Fruit fly (Drosophila melanogaster): ENCODE results near the gene CG9281.

CG9281 gene

dm6 chrX:15703720-15704206, 6.6 kb downstream of the CG9281 start, which contains the start of the genes Pis and Hap40 (continued):
- TF ChIP-seq BEAF-32 (GFP tag; optimal IDR thresholded peaks at IDR 0.05) (peak; percentile 56), pita (GFP tag; optimal IDR thresholded peaks at IDR 0.05) (no peak), ssp (GFP tag; IDR thresholded peaks at IDR 0.05) (peak; percentile 94), Dll (GFP tag; IDR thresholded peaks at IDR 0.05; ENCODE audit: partially characterized antibody) (no peak), Six4 (GFP tag; optimal IDR thresholded peaks at IDR 0.05) (peak; percentile 12), CG10209 (GFP tag; optimal IDR thresholded peaks at IDR 0.05) (peak; percentile 61), h (optimal IDR thresholded peaks at IDR 0.05) (no peak), Eip74EF (GFP tag; optimal IDR thresholded peaks at IDR 0.05) (peak in 1 of 2 experiments; percentile 27), ara (GFP tag; IDR thresholded peaks at IDR 0.05) (no peak), dpn (GFP tag; optimal IDR thresholded peaks at IDR 0.05) (peak; percentile 51 to 78), Atf-2 (GFP tag; optimal IDR thresholded peaks at IDR 0.05) (peak; percentile 26), phol (tag; optimal IDR thresholded peaks at IDR 0.05) (peak; percentile 85), gfzf (GFP tag; optimal IDR thresholded peaks at IDR 0.05) (peak; percentile 76), Gsc (GFP tag; IDR thresholded peaks at IDR 0.05) (0 out of 2 replicates have a peak, but pooled peaks have one; percentile 26), HmgD (GFP tag; optimal IDR thresholded peaks at IDR 0.05) (no peak), en (GFP tag; optimal IDR thresholded peaks at IDR 0.05) (no peak), dimm (GFP tag; IDR thresholded peaks at IDR 0.05) (0 out of 2 replicates have a peak, but pooled peaks have one; percentile 15), otp (GFP tag; IDR thresholded peaks at IDR 0.05) (no peak), CG7839 (tag; optimal IDR thresholded peaks at IDR 0.05) (peak; percentile 82), CG13624 (GFP tag; optimal IDR thresholded peaks at IDR 0.05) (no peak), prd (optimal IDR thresholded peaks at IDR 0.05) (no peak), prd (GFP tag; IDR thresholded peaks at IDR 0.05) (peak; percentile 81), CG4424 (GFP tag; optimal IDR thresholded peaks at IDR 0.05) (peak; percentile 56), sna (GFP tag; IDR thresholded peaks at IDR 0.05; ENCODE audit: partially characterized antibody) (no peak), Kr (GFP tag; optimal IDR thresholded peaks at IDR 0.05) (no peak), CG17612 (GFP tag; IDR thresholded peaks at IDR 0.05) (no peak), Rfx (GFP tag; IDR thresholded peaks at IDR 0.05) (peak; percentile 85), Aef1 (GFP tag; IDR thresholded peaks at IDR 0.05) (peak; percentile 72; the same call in 2 of the 3 replicates), CG33557 (GFP tag; optimal IDR thresholded peaks at IDR 0.05) (peak; percentile 50), Gug (GFP tag; IDR thresholded peaks at IDR 0.05) (peak; percentile 83), CG6272 (GFP tag; IDR thresholded peaks at IDR 0.05) (peak; percentile 57), YL-1 (GFP tag; optimal IDR thresholded peaks at IDR 0.05) (peak; percentile 36), pzg (GFP tag; optimal IDR thresholded peaks at IDR 0.05) (peak; percentile 62), HLH4C (GFP tag; IDR thresholded peaks at IDR 0.05; ENCODE audit: partially characterized antibody) (no peak), CG3726 (GFP tag; IDR thresholded peaks at IDR 0.05) (0 out of 3 replicates have a peak, but pooled peaks have one; percentile 22), CG9817 (tag; optimal IDR thresholded peaks at IDR 0.05) (peak; percentile 88), CG5953 (GFP tag; IDR thresholded peaks at IDR 0.05) (no peak), Side (GFP tag; optimal IDR thresholded peaks at IDR 0.05) (no peak), Dp (GFP tag; optimal IDR thresholded peaks at IDR 0.05) (no peak), CG10366 (GFP tag; IDR thresholded peaks at IDR 0.05) (peak; percentile 62; the same call in 1 of the 2 replicates), CG4820 (GFP tag; optimal IDR thresholded peaks at IDR 0.05) (peak; percentile 57), CG16815 (GFP tag; optimal IDR thresholded peaks at IDR 0.05) (peak; percentile 72), CG1832 (GFP tag; optimal IDR thresholded peaks at IDR 0.05) (no peak), cwo (GFP tag; optimal IDR thresholded peaks at IDR 0.05) (no peak), CG11696 (GFP tag; IDR thresholded peaks at IDR 0.05) (no peak), Deaf1 (tag; optimal IDR thresholded peaks at IDR 0.05) (peak; percentile 23), Hr51 (GFP tag; optimal IDR thresholded peaks at IDR 0.05) (peak; percentile 43 to 73), CG1647 (GFP tag; optimal IDR thresholded peaks at IDR 0.05) (peak; percentile 48), Max (GFP tag; optimal IDR thresholded peaks at IDR 0.05) (peak; percentile 63), odd (GFP tag; optimal IDR thresholded peaks at IDR 0.05) (no peak)

Data from whole organism, embryonic.